Worm (Caenorhabditis elegans): ENCODE data around the gene kin-21.

DNA sequence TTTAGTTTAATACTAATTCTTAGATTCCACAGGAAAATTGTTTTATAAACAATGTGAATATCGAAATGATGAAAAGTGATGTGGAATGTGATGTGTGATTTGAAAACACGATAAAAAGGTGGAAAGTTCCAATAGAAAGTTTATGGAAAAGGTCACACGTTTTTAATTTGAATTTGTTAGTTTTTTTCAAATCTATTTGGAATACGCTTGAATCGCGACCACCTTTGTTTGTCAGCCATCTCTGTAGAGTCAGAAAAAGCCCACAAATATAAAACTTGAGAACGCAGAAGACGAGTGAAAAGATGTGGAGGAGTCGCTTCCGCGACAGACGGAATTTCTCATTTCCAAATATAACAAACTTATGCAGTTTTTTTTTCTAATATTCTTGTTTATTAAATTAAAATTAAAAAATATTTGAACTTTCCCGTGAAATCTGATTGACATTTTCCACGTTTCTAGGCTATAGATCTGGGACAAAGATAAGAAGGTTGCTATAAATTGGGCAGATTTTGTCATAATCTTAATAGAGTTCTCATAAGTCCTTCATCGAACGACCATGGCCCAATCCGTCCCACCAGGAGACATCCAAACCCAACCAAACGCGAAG, 8.4 kb downstream of the kin-21 start, which contains the start of the genes kin-24 and msp-56:
- no peak for TF ChIP-seq ces-1 (GFP tag; optimal IDR thresholded peaks at IDR 0.05)
- TF ChIP-seq zag-1 (tag; optimal IDR thresholded peaks at IDR 0.05), result no peak
- no peak for TF ChIP-seq mdl-1 (tag; optimal IDR thresholded peaks at IDR 0.05)
- TF ChIP-seq nhr-12 (tag; optimal IDR thresholded peaks at IDR 0.05), result no peak
- TF ChIP-seq lin-39 (tag; optimal IDR thresholded peaks at IDR 0.05), result no peak
- TF ChIP-seq pag-3 (tag; optimal IDR thresholded peaks at IDR 0.05; ENCODE audit: borderline replicate concordance, insufficient read depth), result no peak
- no peak for TF ChIP-seq dsc-1 (tag; optimal IDR thresholded peaks at IDR 0.05)
- no peak for TF ChIP-seq egl-27 (tag; optimal IDR thresholded peaks at IDR 0.05)
- TF ChIP-seq ama-1 (optimal IDR thresholded peaks at IDR 0.05), result no peak
- TF ChIP-seq lin-15B (tag; optimal IDR thresholded peaks at IDR 0.05), result no peak
- TF ChIP-seq lir-3 (tag; optimal IDR thresholded peaks at IDR 0.05; ENCODE audit: poor library complexity), result no peak
- no peak for TF ChIP-seq mep-1 (tag; optimal IDR thresholded peaks at IDR 0.05)

Measured in whole organism, L1 larva.